Worm (Caenorhabditis elegans) whole organism, L4/young adult: Measurements from ENCODE around the gene ascc-1.

Experiments used
- W03F9.2 ChIP-seq: fragments of 150-350 bp; optimal IDR thresholded peaks from 2 replicates; lab custom pipeline; 2014; ENCODE audit warnings: missing biosample characterization, missing genetic modification characterization
- him-1 ChIP-seq: sonication (generic microtip); optimal IDR thresholded peaks from 2 replicates; lab custom pipeline; 2016; ENCODE audit warnings: missing genotype, missing genetic modification reagents, missing genetic modification characterization, missing compliant biosample characterization

DNA sequence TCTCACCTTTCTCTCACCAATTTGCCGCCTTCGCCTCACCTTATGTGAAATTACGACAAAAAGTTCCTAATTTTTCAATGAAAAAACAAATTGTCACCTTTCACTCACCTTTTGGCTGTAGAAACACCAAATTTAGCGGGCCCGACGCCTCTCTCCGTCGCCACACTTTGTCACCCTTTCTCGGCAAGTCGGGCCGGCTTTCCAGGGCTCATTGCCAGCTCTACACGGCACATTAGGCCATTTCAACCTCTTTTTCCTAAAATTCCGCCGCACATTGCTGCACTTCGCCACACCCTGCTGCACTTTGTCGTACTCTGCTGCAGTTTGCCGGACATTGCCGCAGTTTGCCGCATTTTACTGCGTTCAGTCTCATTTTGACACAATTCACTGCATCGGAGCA is 43.7 kb downstream of the ascc-1 start:
- TF ChIP-seq him-1 (no peak), W03F9.2 (tag; lab: Kevin White, UChicago) (no peak)
